Fruit fly (Drosophila melanogaster) whole organism, prepupa: ENCODE results near the gene CG32855.

Experiments
- Blimp-1 ChIP-seq: fragments of 200-800 bp; sonication (Bioruptor generic); optimal IDR thresholded peaks from 3 replicates; lab custom pipeline; 2017; ENCODE audit warnings: missing biosample characterization, missing genetic modification characterization, mild to moderate bottlenecking, moderate library complexity, missing genetic modification reagents
- CG10631 ChIP-seq: fragments of 200-800 bp; sonication (Bioruptor generic); optimal IDR thresholded peaks from 2 replicates; lab custom pipeline; 2016; ENCODE audit warnings: missing biosample characterization, missing genetic modification characterization
- CG11294 ChIP-seq: fragments of 200-800 bp; sonication (Bioruptor generic); IDR thresholded peaks from 2 replicates; pipeline ENCODE4 v1.3.6; 2022; ENCODE audit warnings: missing biosample characterization, missing genetic modification characterization
- CG11762 ChIP-seq: fragments of 200-800 bp; sonication (Bioruptor generic); optimal IDR thresholded peaks from 3 replicates; lab custom pipeline; 2016; ENCODE audit warnings: missing biosample characterization, missing genetic modification characterization; ENCODE audit not compliant: insufficient read depth
- CG11902 ChIP-seq: fragments of 200-800 bp; sonication (Bioruptor generic); optimal IDR thresholded peaks from 3 replicates; lab custom pipeline; 2016; ENCODE audit warnings: missing biosample characterization, missing genetic modification characterization
- CG15336 ChIP-seq: fragments of 200-800 bp; sonication (Bioruptor generic); IDR thresholded peaks from 2 replicates; pipeline ENCODE4 v1.3.6; 2022; ENCODE audit warnings: missing biosample characterization, missing genetic modification characterization
- CG1621 ChIP-seq: fragments of 200-800 bp; sonication (Bioruptor generic); optimal IDR thresholded peaks from 3 replicates; lab custom pipeline; 2018; ENCODE audit warnings: missing biosample characterization, mild to moderate bottlenecking, missing genetic modification characterization
- CG16779 ChIP-seq: fragments of 200-800 bp; sonication (Bioruptor generic); optimal IDR thresholded peaks from 3 replicates; lab custom pipeline; 2017; ENCODE audit warnings: missing biosample characterization, mild to moderate bottlenecking, missing genetic modification characterization
- CG3032 ChIP-seq: fragments of 200-800 bp; optimal IDR thresholded peaks from 2 replicates; lab custom pipeline; 2019; ENCODE audit warnings: missing biosample characterization, mild to moderate bottlenecking, missing genetic modification characterization, moderate library complexity
- CG31627 ChIP-seq: fragments of 200-800 bp; sonication (Bioruptor generic); optimal IDR thresholded peaks from 3 replicates; lab custom pipeline; 2016; ENCODE audit warnings: missing biosample characterization, missing genetic modification characterization
- CG32006 ChIP-seq: fragments of 200-800 bp; sonication (Bioruptor generic); optimal IDR thresholded peaks from 3 replicates; lab custom pipeline; 2017; ENCODE audit warnings: missing biosample characterization, mild to moderate bottlenecking, missing genetic modification characterization
- CG34406 ChIP-seq: fragments of 200-800 bp; sonication (Bioruptor generic); optimal IDR thresholded peaks from 3 replicates; lab custom pipeline; 2016; ENCODE audit warnings: missing biosample characterization, missing genetic modification characterization
- CG4318 ChIP-seq: fragments of 200-800 bp; sonication (Bioruptor generic); optimal IDR thresholded peaks from 3 replicates; lab custom pipeline; 2017; ENCODE audit warnings: missing biosample characterization, mild to moderate bottlenecking, missing genetic modification characterization
- CG6163 ChIP-seq: fragments of 200-800 bp; sonication (Bioruptor generic); IDR thresholded peaks from 3 replicates; pipeline ENCODE4 v1.3.6; 2022; ENCODE audit warnings: missing biosample characterization, missing genetic modification characterization
- CG6276 ChIP-seq: fragments of 200-800 bp; sonication (Bioruptor generic); optimal IDR thresholded peaks from 2 replicates; lab custom pipeline; 2017; ENCODE audit warnings: missing biosample characterization, mild to moderate bottlenecking, missing genetic modification characterization
- CG6792 ChIP-seq: fragments of 200-800 bp; sonication (Bioruptor generic); optimal IDR thresholded peaks from 3 replicates; lab custom pipeline; 2016; ENCODE audit warnings: missing biosample characterization, missing genetic modification characterization
- CG6808 ChIP-seq: fragments of 200-800 bp; sonication (Bioruptor generic); optimal IDR thresholded peaks from 3 replicates; lab custom pipeline; 2017; ENCODE audit warnings: missing biosample characterization, missing genetic modification characterization, mild to moderate bottlenecking, moderate library complexity, missing genetic modification reagents
- CG7368 ChIP-seq: fragments of 200-800 bp; sonication (Bioruptor generic); optimal IDR thresholded peaks from 3 replicates; lab custom pipeline; 2016; ENCODE audit warnings: missing biosample characterization, missing genetic modification characterization
- CG8119 ChIP-seq: fragments of 200-800 bp; sonication (Bioruptor generic); IDR thresholded peaks from 3 replicates; pipeline ENCODE4 v1.3.6; 2022; ENCODE audit warnings: missing biosample characterization, missing genetic modification characterization
- Eip75B ChIP-seq: fragments of 200-800 bp; sonication (Bioruptor generic); optimal IDR thresholded peaks from 3 replicates; lab custom pipeline; 2016; ENCODE audit warnings: missing biosample characterization, missing genetic modification characterization
- Eip93F ChIP-seq: fragments of 200-800 bp; sonication (Bioruptor generic); optimal IDR thresholded peaks from 2 replicates; lab custom pipeline; 2016; ENCODE audit warnings: missing biosample characterization, mild to moderate bottlenecking, missing genetic modification characterization
- Ets21C ChIP-seq: fragments of 200-800 bp; sonication (Bioruptor generic); optimal IDR thresholded peaks from 3 replicates; lab custom pipeline; 2016; ENCODE audit warnings: missing biosample characterization, missing genetic modification characterization
- Ets96B ChIP-seq: fragments of 200-800 bp; optimal IDR thresholded peaks from 2 replicates; lab custom pipeline; 2019; ENCODE audit warnings: missing biosample characterization, mild to moderate bottlenecking, missing genetic modification characterization, moderate library complexity
- Gug ChIP-seq: fragments of 200-800 bp; sonication (Bioruptor generic); IDR thresholded peaks from 2 replicates; pipeline ENCODE4 v1.3.6; 2022; ENCODE audit warnings: missing biosample characterization, missing genetic modification characterization
- Hr4 ChIP-seq: fragments of 200-800 bp; sonication (Bioruptor generic); optimal IDR thresholded peaks from 3 replicates; lab custom pipeline; 2016; ENCODE audit warnings: missing biosample characterization, missing genetic modification characterization
- Lpt ChIP-seq: fragments of 200-800 bp; sonication (Bioruptor generic); optimal IDR thresholded peaks from 3 replicates; lab custom pipeline; 2016; ENCODE audit warnings: missing biosample characterization, missing genetic modification characterization
- Met ChIP-seq: fragments of 200-800 bp; sonication (Bioruptor generic); optimal IDR thresholded peaks from 3 replicates; lab custom pipeline; 2016; ENCODE audit warnings: missing biosample characterization, missing genetic modification characterization
- Sox102F ChIP-seq: fragments of 200-800 bp; sonication (Bioruptor generic); optimal IDR thresholded peaks from 2 replicates; lab custom pipeline; 2016; ENCODE audit warnings: missing biosample characterization, mild to moderate bottlenecking, missing genetic modification characterization
- Sox15 ChIP-seq: fragments of 200-800 bp; sonication (Bioruptor generic); optimal IDR thresholded peaks from 3 replicates; lab custom pipeline; 2016; ENCODE audit warnings: missing biosample characterization, missing genetic modification characterization
- achi ChIP-seq: fragments of 200-800 bp; sonication (Bioruptor generic); optimal IDR thresholded peaks from 3 replicates; lab custom pipeline; 2016; ENCODE audit warnings: missing biosample characterization, missing genetic modification characterization
- dsx ChIP-seq: fragments of 200-800 bp; optimal IDR thresholded peaks from 3 replicates; lab custom pipeline; 2019; ENCODE audit warnings: missing biosample characterization, mild to moderate bottlenecking, missing genetic modification characterization, moderate library complexity; ENCODE audit not compliant: poor library complexity, severe bottlenecking
- eg ChIP-seq: fragments of 200-800 bp; sonication (Bioruptor generic); IDR thresholded peaks from 3 replicates; pipeline ENCODE4 v1.3.6; 2022; ENCODE audit warnings: missing biosample characterization, missing genetic modification characterization
- esn ChIP-seq: fragments of 200-800 bp; sonication (Bioruptor generic); optimal IDR thresholded peaks from 2 replicates; lab custom pipeline; 2016; ENCODE audit warnings: missing biosample characterization, mild to moderate bottlenecking, missing genetic modification characterization, moderate library complexity
- fd59A ChIP-seq: fragments of 200-800 bp; sonication (Bioruptor generic); optimal IDR thresholded peaks from 2 replicates; lab custom pipeline; 2017; ENCODE audit warnings: missing biosample characterization, mild to moderate bottlenecking, missing genetic modification characterization, missing genetic modification reagents
- fd85E ChIP-seq: fragments of 200-800 bp; sonication (Bioruptor generic); optimal IDR thresholded peaks from 3 replicates; lab custom pipeline; 2016; ENCODE audit warnings: missing biosample characterization, missing genetic modification characterization
- fkh ChIP-seq: fragments of 200-800 bp; sonication (Bioruptor generic); optimal IDR thresholded peaks from 3 replicates; lab custom pipeline; 2017; ENCODE audit warnings: missing biosample characterization, mild to moderate bottlenecking, missing genetic modification characterization, moderate library complexity
- lz ChIP-seq: fragments of 200-800 bp; sonication (Bioruptor generic); optimal IDR thresholded peaks from 3 replicates; lab custom pipeline; 2016; ENCODE audit warnings: missing biosample characterization, missing genetic modification characterization
- net ChIP-seq: fragments of 200-800 bp; sonication (Bioruptor generic); optimal IDR thresholded peaks from 3 replicates; lab custom pipeline; 2016; ENCODE audit warnings: missing biosample characterization, missing genetic modification characterization
- salr ChIP-seq, 2 experiments: fragments of 200-800 bp; sonication (Bioruptor generic); optimal IDR thresholded peaks; 3 replicates each; lab custom pipeline; 2016 to 2018; ENCODE audit warnings: missing biosample characterization in 2 of 2, missing genetic modification characterization in 2 of 2, mild to moderate bottlenecking in 1 of 2
- spab ChIP-seq: fragments of 200-800 bp; sonication (Bioruptor generic); optimal IDR thresholded peaks from 2 replicates; lab custom pipeline; 2017; ENCODE audit warnings: missing biosample characterization, mild to moderate bottlenecking, missing genetic modification characterization, missing genetic modification reagents
- ss ChIP-seq, 2 experiments: fragments of 200-800 bp; sonication (Bioruptor generic); optimal IDR thresholded peaks; 2 replicates in 1 of 2; 3 replicates in 1 of 2; lab custom pipeline; 2017 to 2018; ENCODE audit warnings: mild to moderate bottlenecking in 2 of 2, missing biosample characterization in 2 of 2, missing genetic modification characterization in 2 of 2, moderate library complexity in 1 of 2
- svp ChIP-seq: fragments of 200-800 bp; sonication (Bioruptor generic); peaks from one replicate; lab custom pipeline; 2016; ENCODE audit warnings: missing biosample characterization, missing genetic modification characterization
- topi ChIP-seq: fragments of 200-800 bp; sonication (Bioruptor generic); optimal IDR thresholded peaks from 3 replicates; lab custom pipeline; 2016; ENCODE audit warnings: missing biosample characterization, missing genetic modification characterization
- vri ChIP-seq: fragments of 200-800 bp; sonication (Bioruptor generic); optimal IDR thresholded peaks from 3 replicates; lab custom pipeline; 2016; ENCODE audit warnings: missing biosample characterization, mild to moderate bottlenecking, missing genetic modification characterization

CG32855 gene

DNA sequence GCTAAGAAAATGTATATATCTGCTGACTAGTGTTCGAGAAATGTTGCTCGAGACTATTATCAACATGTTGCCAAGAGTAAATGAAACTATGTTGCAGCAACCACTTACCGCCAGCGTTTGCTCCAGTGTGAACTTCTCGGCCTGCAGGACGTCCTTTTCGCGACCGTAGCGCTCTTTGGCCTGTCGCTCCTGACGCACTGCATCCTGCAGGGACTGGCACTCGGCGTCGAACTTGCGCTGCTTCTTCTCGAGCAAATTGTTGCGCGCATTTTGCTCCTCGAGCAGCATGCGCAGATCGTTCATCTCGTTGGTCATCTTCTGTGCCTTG lies 8.2 kb downstream of the CG32855 start:
- TF ChIP-seq CG10631 (GFP tag; lab: Kevin White, UChicago) (no peak), CG6276 (no peak), topi (no peak), CG11294 (GFP tag; lab: Robert Waterston, UW) (no peak), CG31627 (GFP tag; lab: Kevin White, UChicago) (no peak), salr (GFP tag; optimal IDR thresholded peaks at IDR 0.05; lab: Kevin White, UChicago) (no peak), CG6808 (GFP tag; lab: Kevin White, UChicago) (peak; percentile 0), Sox102F (GFP tag; lab: Kevin White, UChicago) (no peak), dsx (GFP tag; lab: Kevin White, UChicago) (peak; percentile 53), svp (GFP tag; lab: Kevin White, UChicago) (no peak), fd85E (no peak), lz (GFP tag; lab: Kevin White, UChicago) (no peak), achi (GFP tag; lab: Kevin White, UChicago) (no peak), Met (GFP tag; lab: Kevin White, UChicago) (no peak), CG32006 (GFP tag; lab: Kevin White, UChicago) (peak; percentile 24), fd59A (GFP tag; lab: Kevin White, UChicago) (no peak), CG6792 (GFP tag; lab: Kevin White, UChicago) (no peak), CG3032 (tag; lab: Kevin White, UChicago) (no peak), CG15336 (no peak), Eip75B (GFP tag; lab: Kevin White, UChicago) (no peak), Eip93F (GFP tag; lab: Kevin White, UChicago) (no peak), CG4318 (GFP tag; lab: Kevin White, UChicago) (no peak), net (GFP tag; lab: Kevin White, UChicago) (no peak), fkh (GFP tag; lab: Kevin White, UChicago) (no peak), Ets96B (no peak), vri (GFP tag; lab: Kevin White, UChicago) (no peak), CG7368 (GFP tag; lab: Kevin White, UChicago) (no peak), CG34406 (no peak), CG16779 (tag; lab: Kevin White, UChicago) (peak; percentile 9)
- TF ChIP-seq, all 60 proteins: peak for 4

DNA sequence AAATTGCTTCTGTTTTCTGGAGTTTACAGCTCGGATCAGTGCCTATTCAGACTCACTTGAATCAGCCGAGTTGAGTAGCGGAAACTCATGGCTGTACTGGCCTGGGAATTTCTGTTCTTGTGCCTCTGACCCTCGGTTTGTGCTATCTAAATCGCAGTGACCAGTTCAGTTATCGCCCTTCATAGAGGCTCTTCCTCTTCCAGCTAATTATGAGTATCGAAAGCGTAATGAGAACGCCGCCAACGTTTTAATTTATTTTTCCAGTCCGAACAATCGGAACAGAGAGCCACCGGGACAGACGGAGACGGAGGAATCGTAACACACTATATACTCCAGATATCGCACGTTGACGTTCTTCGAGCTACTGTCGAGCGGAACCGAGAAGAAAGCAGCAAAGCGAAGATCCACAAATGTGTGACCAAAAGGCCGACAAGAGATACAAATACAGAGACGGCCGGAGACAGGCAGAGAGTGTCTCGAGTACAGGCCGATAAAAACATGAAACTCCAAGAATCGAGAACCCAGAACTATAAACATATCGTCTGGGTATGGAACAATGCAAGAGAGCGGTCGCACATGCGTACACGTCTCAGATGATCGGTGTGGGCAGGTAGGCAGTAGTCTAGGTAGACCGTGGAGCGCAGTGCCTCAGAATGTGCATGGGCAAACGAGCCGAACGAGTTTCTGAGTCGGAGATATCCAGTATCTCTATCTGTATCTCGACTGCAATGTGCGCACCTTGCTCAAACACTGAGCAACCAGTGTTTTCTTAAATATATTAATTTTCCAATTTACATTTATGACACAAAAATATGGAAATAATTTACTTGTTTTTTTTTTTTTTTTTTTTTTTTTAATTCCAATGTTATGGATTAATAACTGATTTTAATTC lies 8.9 kb downstream of the CG32855 start:
- TF ChIP-seq Gug (GFP tag; lab: Robert Waterston, UW) (peak; percentile 65), Sox102F (GFP tag; lab: Kevin White, UChicago) (peak; percentile 75), CG11902 (peak; percentile 0), eg (peak; percentile 89), CG10631 (GFP tag; lab: Kevin White, UChicago) (peak; percentile 93), salr (GFP tag; optimal IDR thresholded peaks at IDR 0.05; lab: Kevin White, UChicago) (peak in 1 of 2 experiments; percentile 87), net (GFP tag; lab: Kevin White, UChicago) (peak; percentile 88), CG32006 (GFP tag; lab: Kevin White, UChicago) (no peak), CG3032 (tag; lab: Kevin White, UChicago) (peak; percentile 83), Eip93F (GFP tag; lab: Kevin White, UChicago) (no peak), ss (GFP tag; optimal IDR thresholded peaks at IDR 0.05; lab: Kevin White, UChicago) (peak; percentile 61 to 73), esn (peak; percentile 83), Met (GFP tag; lab: Kevin White, UChicago) (no peak), CG15336 (peak; percentile 94), CG34406 (peak; percentile 86), dsx (GFP tag; lab: Kevin White, UChicago) (peak; percentile 95), CG11762 (GFP tag; lab: Kevin White, UChicago) (peak; percentile 78), CG8119 (GFP tag; lab: Robert Waterston, UW) (peak; percentile 93), Sox15 (GFP tag; lab: Kevin White, UChicago) (peak; percentile 26), CG6276 (no peak), CG6163 (GFP tag; lab: Robert Waterston, UW) (peak; percentile 89), CG6792 (GFP tag; lab: Kevin White, UChicago) (peak; percentile 85), fkh (GFP tag; lab: Kevin White, UChicago) (no peak), Hr4 (GFP tag; lab: Kevin White, UChicago) (peak; percentile 78), CG11294 (GFP tag; lab: Robert Waterston, UW) (peak; percentile 66), CG7368 (GFP tag; lab: Kevin White, UChicago) (peak; percentile 86), CG1621 (tag; lab: Kevin White, UChicago) (no peak), Ets96B (peak; percentile 92), topi (peak; percentile 73), CG16779 (tag; lab: Kevin White, UChicago) (no peak), lz (GFP tag; lab: Kevin White, UChicago) (peak; percentile 70), Blimp-1 (GFP tag; lab: Kevin White, UChicago) (no peak), Ets21C (GFP tag; lab: Kevin White, UChicago) (no peak), fd59A (GFP tag; lab: Kevin White, UChicago) (peak; percentile 55), Lpt (GFP tag; lab: Kevin White, UChicago) (peak; percentile 87), spab (GFP tag; lab: Kevin White, UChicago) (peak; percentile 71)
